Worm (Caenorhabditis elegans) whole organism, late embryonic: ENCODE results near the gene tofu-7.

Experiments used
- F13H6.1 ChIP-seq: sonication (generic microtip); optimal IDR thresholded peaks from 2 replicates; lab custom pipeline; 2016; ENCODE audit warnings: missing genetic modification characterization, missing compliant biosample characterization
- K09A11.1 ChIP-seq: sonication (generic microtip); optimal IDR thresholded peaks from 2 replicates; lab custom pipeline; 2017; ENCODE audit warnings: antibody characterized with exemption, mild to moderate bottlenecking, missing genetic modification characterization, missing compliant biosample characterization; ENCODE audit not compliant: insufficient read depth
- ceh-19 ChIP-seq: fragments of 200-800 bp; sonication (Bioruptor generic); optimal IDR thresholded peaks from 2 replicates; lab custom pipeline; 2018; ENCODE audit warnings: mild to moderate bottlenecking, missing genetic modification characterization, missing compliant biosample characterization
- ceh-22 ChIP-seq: sonication (generic microtip); optimal IDR thresholded peaks from 2 replicates; lab custom pipeline; 2017; ENCODE audit warnings: missing biosample characterization, missing genetic modification characterization
- ceh-45 ChIP-seq: fragments of 200-800 bp; sonication (Bioruptor generic); IDR thresholded peaks from 2 replicates; pipeline ENCODE4 v1.3.6; 2022; ENCODE audit warnings: missing genetic modification reagents, missing genetic modification characterization, missing compliant biosample characterization
- dve-1 ChIP-seq: sonication (generic microtip); optimal IDR thresholded peaks from 2 replicates; lab custom pipeline; 2017; ENCODE audit warnings: antibody characterized with exemption, mild to moderate bottlenecking, missing genetic modification characterization, missing compliant biosample characterization
- elt-2 ChIP-seq: sonication (generic microtip); optimal IDR thresholded peaks from 2 replicates; lab custom pipeline; 2016; ENCODE audit warnings: missing genetic modification reagents, missing genetic modification characterization, missing compliant biosample characterization
- gmeb-2 ChIP-seq: sonication (generic microtip); optimal IDR thresholded peaks from 2 replicates; lab custom pipeline; 2016; ENCODE audit warnings: missing genetic modification characterization, inconsistent platforms, missing compliant biosample characterization
- hlh-15 ChIP-seq: sonication (generic microtip); optimal IDR thresholded peaks from 2 replicates; lab custom pipeline; 2016; ENCODE audit warnings: missing genetic modification characterization, missing compliant biosample characterization
- nfya-1 ChIP-seq: sonication (generic microtip); optimal IDR thresholded peaks from 2 replicates; lab custom pipeline; 2017; ENCODE audit warnings: missing genetic modification characterization, mild to moderate bottlenecking, missing compliant biosample characterization, antibody characterized with exemption, moderate library complexity
- pha-4 ChIP-seq: fragments of 150-350 bp; optimal IDR thresholded peaks from 2 replicates; lab custom pipeline; 2018; ENCODE audit warnings: missing biosample characterization, missing genetic modification reagents, missing genetic modification characterization
- pqm-1 ChIP-seq: sonication (generic microtip); optimal IDR thresholded peaks from 2 replicates; lab custom pipeline; 2016; ENCODE audit warnings: missing genetic modification characterization, missing compliant biosample characterization
- unc-42 ChIP-seq: sonication (generic microtip); optimal IDR thresholded peaks from 2 replicates; lab custom pipeline; 2016; ENCODE audit warnings: missing genotype, missing genetic modification characterization, missing compliant biosample characterization
- ztf-16 ChIP-seq: sonication (generic microtip); optimal IDR thresholded peaks from 2 replicates; lab custom pipeline; 2017; ENCODE audit warnings: missing genetic modification characterization, missing compliant biosample characterization

DNA sequence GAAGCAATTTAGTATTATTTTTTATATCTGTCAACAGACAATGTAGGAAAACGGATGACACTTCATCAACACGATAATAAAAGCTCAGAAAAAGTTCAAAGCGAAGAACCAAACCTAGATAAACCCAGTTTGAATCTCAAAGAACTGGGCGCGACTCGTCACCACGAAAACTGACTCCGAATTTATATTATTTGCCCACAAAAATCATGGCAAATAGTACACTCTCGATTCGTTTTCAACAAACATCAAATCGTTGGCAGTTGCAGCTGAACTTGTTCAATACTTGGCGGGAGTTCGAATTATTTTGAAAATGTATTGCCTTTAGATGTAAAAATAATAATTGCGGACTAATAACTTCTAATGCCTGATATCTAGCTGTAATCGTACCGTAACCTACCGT is 1.7 kb downstream of the tofu-7 start:
- no peak for TF ChIP-seq unc-42
- TF ChIP-seq nfya-1 (tag; lab: Kevin White, UChicago): no peak
- TF ChIP-seq dve-1 (tag; lab: Kevin White, UChicago): no peak
- no peak for TF ChIP-seq F13H6.1
- TF ChIP-seq ceh-19 (GFP tag; lab: Kevin White, UChicago): no peak
- TF ChIP-seq pha-4 (tag; lab: Kevin White, UChicago): no peak
- no peak for TF ChIP-seq elt-2
- TF ChIP-seq K09A11.1 (tag; lab: Kevin White, UChicago): no peak
- no peak for TF ChIP-seq ztf-16
- no peak for TF ChIP-seq hlh-15 (tag; lab: Kevin White, UChicago)
- TF ChIP-seq pqm-1 (tag; lab: Kevin White, UChicago): no peak
- no peak for TF ChIP-seq ceh-45 (GFP tag; lab: Robert Waterston, UW)
- no peak for TF ChIP-seq ceh-22
- TF ChIP-seq gmeb-2 (tag; lab: Kevin White, UChicago): no peak
